Fruit fly (Drosophila melanogaster): ENCODE data around the gene Hrb98DE.

dm6 chr3R:28650380-28650779 is 50.7 kb downstream of the Hrb98DE start, which contains the start of gene CG31050:
- TF ChIP-seq vri (GFP tag; optimal IDR thresholded peaks at IDR 0.05) (no peak), Smox (GFP tag; optimal IDR thresholded peaks at IDR 0.05) (no peak), eg (GFP tag; IDR thresholded peaks at IDR 0.05) (no peak), fd85E (GFP tag; optimal IDR thresholded peaks at IDR 0.05) (no peak), CG11902 (GFP tag; optimal IDR thresholded peaks at IDR 0.05) (no peak)

All from whole organism, prepupa.